Worm (Caenorhabditis elegans) whole organism, L4/young adult: ENCODE measurements around the gene ins-23.

ENCODE experiments used
- W03F9.2 ChIP-seq: fragments of 150-350 bp; optimal IDR thresholded peaks from 2 replicates; lab custom pipeline; 2014; ENCODE audit warnings: missing biosample characterization, missing genetic modification characterization
- dao-5 ChIP-seq: sonication (generic microtip); optimal IDR thresholded peaks from 2 replicates; lab custom pipeline; 2016; ENCODE audit warnings: missing genotype, missing genetic modification characterization, moderate library complexity, missing compliant biosample characterization
- him-1 ChIP-seq: sonication (generic microtip); optimal IDR thresholded peaks from 2 replicates; lab custom pipeline; 2016; ENCODE audit warnings: missing genotype, missing genetic modification reagents, missing genetic modification characterization, missing compliant biosample characterization

ce11 chrIII:9982119-9982642, 45.9 kb upstream of the ins-23 start:
- no peak for TF ChIP-seq him-1 (tag; lab: Kevin White, UChicago)
- no peak for TF ChIP-seq W03F9.2 (tag; lab: Kevin White, UChicago)
- TF ChIP-seq dao-5 (tag; lab: Kevin White, UChicago), result no peak
